Worm (Caenorhabditis elegans): ENCODE results near the gene ZK813.3.

DNA sequence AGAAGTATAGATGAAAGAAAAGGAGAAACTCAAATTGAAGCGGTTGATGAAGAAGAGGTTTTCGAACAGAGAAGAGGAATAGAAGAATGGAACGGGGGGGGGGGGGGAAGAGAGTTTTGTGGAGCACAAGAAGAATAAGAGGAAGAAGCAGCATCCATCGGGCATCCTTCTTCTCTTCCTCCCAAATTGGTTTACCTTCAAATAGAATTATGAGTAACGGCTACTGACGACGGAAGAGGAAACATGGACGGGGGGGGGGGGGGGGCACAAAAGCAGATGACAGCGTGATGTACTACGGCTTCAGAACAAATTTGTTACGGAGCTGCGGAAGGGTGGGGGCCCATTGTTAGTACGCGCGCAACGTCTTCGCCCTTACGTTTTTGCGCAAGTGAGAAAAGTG, 27.7 kb downstream of the ZK813.3 start:
- TF ChIP-seq egl-27 (tag; optimal IDR thresholded peaks at IDR 0.05) (no peak), lin-39 (tag; optimal IDR thresholded peaks at IDR 0.05) (no peak), ama-1 (optimal IDR thresholded peaks at IDR 0.05) (no peak), unc-62 (GFP tag; optimal IDR thresholded peaks at IDR 0.05) (no peak), nhr-23 (tag; optimal IDR thresholded peaks at IDR 0.05) (no peak), lsy-2 (tag; optimal IDR thresholded peaks at IDR 0.05) (no peak)
